Comparison of ENCODE assay signal across 1 fruit fly cellular context in the genomic region with DNA sequence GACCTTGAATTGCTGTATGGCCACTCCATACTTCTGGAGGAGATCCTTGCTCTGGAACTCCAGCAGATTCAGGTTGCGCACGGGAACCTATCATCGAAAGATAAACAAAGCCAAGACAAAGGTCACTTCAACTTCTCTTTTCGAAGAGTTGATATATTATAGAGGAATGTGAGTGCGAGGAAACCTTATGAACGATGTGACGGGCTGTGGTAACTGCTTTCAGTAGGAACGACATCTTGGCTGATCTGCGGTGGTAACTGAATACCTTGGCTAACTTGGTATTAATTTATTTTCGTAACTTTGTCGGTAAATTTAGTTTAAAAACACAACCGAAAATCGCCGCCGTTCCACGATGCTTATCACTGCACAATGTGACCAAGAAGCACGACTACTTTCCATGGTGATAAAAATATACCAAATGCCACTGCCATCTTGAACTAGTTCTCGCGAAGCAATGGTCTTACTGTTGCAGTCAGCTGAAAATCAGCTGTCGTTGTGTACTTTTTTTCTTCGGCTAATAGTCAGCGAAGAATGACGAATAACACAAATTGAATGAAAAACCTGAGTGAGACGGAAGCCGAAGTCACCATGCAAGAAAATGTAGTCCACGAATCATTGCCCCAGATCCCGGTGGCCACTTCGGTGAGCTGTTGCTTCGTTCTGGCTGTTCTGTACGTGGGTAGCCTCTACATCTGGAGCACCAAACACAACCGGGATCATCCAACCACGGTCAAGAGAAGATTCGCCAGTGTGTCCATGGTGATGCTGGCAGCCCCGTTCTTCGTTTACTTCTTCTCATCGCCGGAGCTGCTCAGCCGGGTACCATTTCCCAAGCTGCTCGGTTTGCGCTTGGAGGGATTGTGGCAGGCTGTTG.
TF ChIP-seq lines count a peak whose summit lies in the region.

Gene ScsbetaG (minus strand): TSS at position 383 of the 874 bp plus-strand sequence.
Gene Sras (plus strand): TSS at position 466 of the 874 bp plus-strand sequence.

TF ChIP-seq in whole organism, embryonic, 481 proteins besides CTCF, POLR2A, EP300 and RAD21 (continued from another document):
- TF ChIP-seq trem (tag; optimal IDR thresholded peaks at IDR 0.05; lab: Kevin White, UChicago) (peak; percentile 44), CG14860 (GFP tag; IDR thresholded peaks at IDR 0.05; lab: Robert Waterston, UW; ENCODE audit: partially characterized antibody) (no peak), hbn (GFP tag; IDR thresholded peaks at IDR 0.05; lab: Robert Waterston, UW; ENCODE audit: partially characterized antibody) (peak; percentile 35; the same call in 1 of the 2 replicates), CG17361 (GFP tag; IDR thresholded peaks at IDR 0.05; lab: Robert Waterston, UW) (no peak), grn (GFP tag; optimal IDR thresholded peaks at IDR 0.05; lab: Kevin White, UChicago) (peak; percentile 98), Sin3A (optimal IDR thresholded peaks at IDR 0.05; lab: Kevin White, UChicago) (peak; percentile 53), gfzf (GFP tag; optimal IDR thresholded peaks at IDR 0.05; lab: Kevin White, UChicago) (peak; percentile 87), CG4424 (GFP tag; optimal IDR thresholded peaks at IDR 0.05; lab: Kevin White, UChicago) (no peak), Nf-YC (tag; optimal IDR thresholded peaks at IDR 0.05; lab: Kevin White, UChicago) (peak; percentile 1), CG4730 (GFP tag; IDR thresholded peaks at IDR 0.05; lab: Robert Waterston, UW) (no peak), Hr78 (GFP tag; optimal IDR thresholded peaks at IDR 0.05; lab: Kevin White, UChicago) (peak in 1 of 2 experiments; percentile 14), chinmo (GFP tag; IDR thresholded peaks at IDR 0.05; lab: Robert Waterston, UW; ENCODE audit: partially characterized antibody) (peak; percentile 49; the same call in 1 of the 4 replicates), p53 (GFP tag; optimal IDR thresholded peaks at IDR 0.05; lab: Kevin White, UChicago) (no peak), Opbp (GFP tag; IDR thresholded peaks at IDR 0.05; lab: Robert Waterston, UW; ENCODE audit: partially characterized antibody) (no peak), CG12219 (GFP tag; optimal IDR thresholded peaks at IDR 0.05; lab: Kevin White, UChicago) (no peak), CG4617 (GFP tag; optimal IDR thresholded peaks at IDR 0.05; lab: Kevin White, UChicago; ENCODE audit: borderline replicate concordance) (peak; percentile 55), h (optimal IDR thresholded peaks at IDR 0.05; lab: Kevin White, UChicago) (no peak), dm (GFP tag; optimal IDR thresholded peaks at IDR 0.05; lab: Kevin White, UChicago) (peak; percentile 19), stwl (tag; optimal IDR thresholded peaks at IDR 0.05; lab: Kevin White, UChicago) (peak; percentile 69), sna (GFP tag; IDR thresholded peaks at IDR 0.05; lab: Robert Waterston, UW; ENCODE audit: partially characterized antibody) (peak; percentile 37; the same call in 1 of the 2 replicates), B-H2 (GFP tag; optimal IDR thresholded peaks at IDR 0.05; lab: Kevin White, UChicago) (peak; percentile 11), ewg (GFP tag; optimal IDR thresholded peaks at IDR 0.05; lab: Kevin White, UChicago) (no peak), CG11398 (GFP tag; optimal IDR thresholded peaks at IDR 0.05; lab: Kevin White, UChicago) (no peak), CG34376 (GFP tag; optimal IDR thresholded peaks at IDR 0.05; lab: Kevin White, UChicago) (no peak), CG30020 (tag; optimal IDR thresholded peaks at IDR 0.05; lab: Kevin White, UChicago) (no peak), BEAF-32 (GFP tag; optimal IDR thresholded peaks at IDR 0.05; lab: Kevin White, UChicago) (peak; percentile 47), cato (GFP tag; optimal IDR thresholded peaks at IDR 0.05; lab: Kevin White, UChicago; ENCODE audit: borderline replicate concordance) (no peak), YL-1 (GFP tag; optimal IDR thresholded peaks at IDR 0.05; lab: Kevin White, UChicago) (peak; percentile 36), CG13287 (GFP tag; IDR thresholded peaks at IDR 0.05; lab: Robert Waterston, UW; ENCODE audit: partially characterized antibody) (peak; percentile 62; the same call in 1 of the 2 replicates), crp (GFP tag; optimal IDR thresholded peaks at IDR 0.05; lab: Kevin White, UChicago) (peak; percentile 95 to 100), row (GFP tag; IDR thresholded peaks at IDR 0.05; lab: Robert Waterston, UW) (peak; percentile 36; the same call in 2 of the 3 replicates), CG8944 (GFP tag; optimal IDR thresholded peaks at IDR 0.05; lab: Kevin White, UChicago) (no peak), Chrac-16 (GFP tag; optimal IDR thresholded peaks at IDR 0.05; lab: Kevin White, UChicago) (no peak), CG14710 (tag; optimal IDR thresholded peaks at IDR 0.05; lab: Kevin White, UChicago) (peak; percentile 24), sisA (GFP tag; IDR thresholded peaks at IDR 0.05; lab: Robert Waterston, UW) (no peak), sd (tag; optimal IDR thresholded peaks at IDR 0.05; lab: Kevin White, UChicago) (peak; percentile 56), Elba2 (GFP tag; optimal IDR thresholded peaks at IDR 0.05; lab: Kevin White, UChicago) (peak; percentile 35), CG7271 (tag; optimal IDR thresholded peaks at IDR 0.05; lab: Kevin White, UChicago) (no peak), Jarid2 (GFP tag; optimal IDR thresholded peaks at IDR 0.05; lab: Kevin White, UChicago) (no peak), D (optimal IDR thresholded peaks at IDR 0.05; lab: Kevin White, UChicago) (peak; percentile 75), D (GFP tag; optimal IDR thresholded peaks at IDR 0.05; lab: Kevin White, UChicago) (no peak), CG8290 (GFP tag; optimal IDR thresholded peaks at IDR 0.05; lab: Kevin White, UChicago) (no peak), CG8290 (tag; optimal IDR thresholded peaks at IDR 0.05; lab: Kevin White, UChicago) (peak in 1 of 2 experiments; percentile 63)
